Worm (Caenorhabditis elegans) whole organism, L2 larva: ENCODE data around the gene srh-140.
"Not testable (repeated sequence)": the region's sequence is repeated elsewhere in the genome, so short reads cannot be mapped to it uniquely, and the experiment has no call there.

Experiments
- C34F6.9 ChIP-seq: fragments of 150-350 bp; optimal IDR thresholded peaks from 2 replicates; lab custom pipeline; 2014; ENCODE audit warnings: missing biosample characterization, missing genetic modification characterization
- F13H6.1 ChIP-seq: sonication (generic microtip); optimal IDR thresholded peaks from 2 replicates; lab custom pipeline; 2016; ENCODE audit warnings: missing genetic modification characterization, missing compliant biosample characterization
- R02D3.7 ChIP-seq: fragments of 150-350 bp; optimal IDR thresholded peaks from 2 replicates; lab custom pipeline; 2014; ENCODE audit warnings: missing biosample characterization, missing genetic modification characterization
- ZK546.5 ChIP-seq: sonication (generic microtip); optimal IDR thresholded peaks from 2 replicates; lab custom pipeline; 2017; ENCODE audit warnings: missing biosample characterization, missing genetic modification characterization
- ama-1 ChIP-seq: fragments of 150-350 bp; optimal IDR thresholded peaks from 2 replicates; lab custom pipeline; 2018; ENCODE audit warnings: inconsistent platforms
- ceh-16 ChIP-seq: fragments of 150-350 bp; optimal IDR thresholded peaks from 2 replicates; lab custom pipeline; 2014; ENCODE audit warnings: missing biosample characterization, missing genetic modification characterization
- dmd-4 ChIP-seq: sonication (generic microtip); optimal IDR thresholded peaks from 2 replicates; lab custom pipeline; 2017; ENCODE audit warnings: missing biosample characterization, missing genetic modification characterization
- elt-1 ChIP-seq: fragments of 150-350 bp; optimal IDR thresholded peaks from 2 replicates; lab custom pipeline; 2014; ENCODE audit warnings: missing biosample characterization, missing genetic modification characterization
- fos-1 ChIP-seq: fragments of 150-350 bp; optimal IDR thresholded peaks from 2 replicates; lab custom pipeline; 2014; ENCODE audit warnings: missing biosample characterization, missing genetic modification characterization
- lin-11 ChIP-seq: fragments of 150-350 bp; sonication (generic microtip); optimal IDR thresholded peaks from 2 replicates; lab custom pipeline; 2014; ENCODE audit warnings: missing biosample characterization, missing genetic modification characterization, inconsistent platforms, mixed read lengths
- lin-39 ChIP-seq: fragments of 150-350 bp; optimal IDR thresholded peaks from 2 replicates; lab custom pipeline; 2014; ENCODE audit warnings: missing biosample characterization, missing genetic modification reagents, missing genetic modification characterization
- lsy-2 ChIP-seq, 2 experiments: fragments of 150-350 bp in 1 of 2; sonication (generic microtip) in 1 of 2; optimal IDR thresholded peaks; 2 replicates each; lab custom pipeline; 2014 to 2017; ENCODE audit warnings: missing biosample characterization in 2 of 2, missing genetic modification characterization in 2 of 2
- mab-5 ChIP-seq: fragments of 150-350 bp; optimal IDR thresholded peaks from 2 replicates; lab custom pipeline; 2014; ENCODE audit warnings: missing biosample characterization, missing genetic modification characterization
- mbf-1 ChIP-seq: sonication (generic microtip); optimal IDR thresholded peaks from 2 replicates; lab custom pipeline; 2017; ENCODE audit warnings: missing biosample characterization, missing genetic modification characterization
- mdl-1 ChIP-seq, 2 experiments: fragments of 150-350 bp in 1 of 2; sonication (generic microtip) in 1 of 2; optimal IDR thresholded peaks; 2 replicates each; lab custom pipeline; 2017; ENCODE audit warnings: missing biosample characterization in 2 of 2, missing genetic modification characterization in 2 of 2
- nhr-10 ChIP-seq: sonication (generic microtip); optimal IDR thresholded peaks from 2 replicates; lab custom pipeline; 2017; ENCODE audit warnings: missing biosample characterization, missing genetic modification characterization
- nhr-11 ChIP-seq: fragments of 150-350 bp; optimal IDR thresholded peaks from 2 replicates; lab custom pipeline; 2014; ENCODE audit warnings: missing biosample characterization, missing genetic modification characterization
- nhr-129 ChIP-seq: fragments of 150-350 bp; optimal IDR thresholded peaks from 2 replicates; lab custom pipeline; 2014; ENCODE audit warnings: missing biosample characterization, missing genetic modification characterization
- nhr-21 ChIP-seq: fragments of 150-350 bp; optimal IDR thresholded peaks from 2 replicates; lab custom pipeline; 2014; ENCODE audit warnings: missing biosample characterization, missing genetic modification characterization
- nhr-25 ChIP-seq: fragments of 150-350 bp; sonication (generic microtip); optimal IDR thresholded peaks from 3 replicates; lab custom pipeline; 2014; ENCODE audit warnings: missing biosample characterization, missing genetic modification characterization
- nhr-6 ChIP-seq: fragments of 150-350 bp; optimal IDR thresholded peaks from 2 replicates; lab custom pipeline; 2014; ENCODE audit warnings: missing biosample characterization, missing genetic modification characterization
- nhr-77 ChIP-seq: fragments of 150-350 bp; optimal IDR thresholded peaks from 2 replicates; lab custom pipeline; 2014; ENCODE audit warnings: missing biosample characterization, missing genetic modification characterization
- peb-1 ChIP-seq: fragments of 150-350 bp; optimal IDR thresholded peaks from 2 replicates; lab custom pipeline; 2014; ENCODE audit warnings: missing biosample characterization, missing genetic modification characterization
- sem-4 ChIP-seq: fragments of 150-350 bp; optimal IDR thresholded peaks from 2 replicates; lab custom pipeline; 2014; ENCODE audit warnings: missing biosample characterization, missing genetic modification reagents, missing genetic modification characterization
- ztf-1 ChIP-seq: fragments of 200-800 bp; sonication (Bioruptor generic); conservative IDR thresholded peaks from 2 replicates; pipeline ENCODE4 v1.3.6; 2022; ENCODE audit warnings: missing genetic modification characterization, missing compliant biosample characterization
- ztf-11 ChIP-seq: sonication (generic microtip); optimal IDR thresholded peaks from 2 replicates; lab custom pipeline; 2017; ENCODE audit warnings: missing biosample characterization, missing genetic modification characterization
- ztf-4 ChIP-seq: fragments of 150-350 bp; optimal IDR thresholded peaks from 2 replicates; lab custom pipeline; 2014; ENCODE audit warnings: missing biosample characterization, missing genetic modification characterization

srh-140 gene

DNA sequence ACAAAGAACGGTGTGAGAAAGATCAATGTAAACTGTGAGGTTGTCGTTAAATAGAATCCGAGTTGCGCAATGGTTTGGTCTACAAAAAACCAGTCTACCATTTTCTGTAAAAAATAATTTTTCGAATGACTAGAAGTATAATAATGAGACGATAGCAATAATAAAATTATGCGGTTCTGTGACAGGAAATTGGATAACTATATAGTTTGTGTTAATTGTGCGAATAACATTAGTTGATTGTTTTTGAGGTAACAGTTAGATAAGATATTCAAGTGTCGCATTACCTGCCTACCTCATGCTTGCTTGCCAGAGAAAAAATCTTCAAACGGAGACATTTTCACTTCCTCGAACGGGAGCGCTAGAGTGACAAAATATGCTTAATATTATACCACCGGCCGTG, 19.9 kb downstream of the srh-140 start, which contains the start of gene str-18:
Gene str-18 (minus strand): TSS at position 101 of the 400 bp plus-strand sequence.
- TF ChIP-seq ZK546.5 (tag; lab: Kevin White, UChicago) = no peak
- no peak for TF ChIP-seq nhr-21 (tag; lab: Kevin White, UChicago)
- no peak for TF ChIP-seq mbf-1 (tag; lab: Kevin White, UChicago)
- no peak for TF ChIP-seq nhr-10 (tag; lab: Kevin White, UChicago)
- TF ChIP-seq F13H6.1 (tag; lab: Kevin White, UChicago) = no peak
- TF ChIP-seq nhr-6 (tag; lab: Kevin White, UChicago) = no peak
- TF ChIP-seq mdl-1 (tag; optimal IDR thresholded peaks at IDR 0.05; lab: Kevin White, UChicago) = no peak
- TF ChIP-seq, all 48 proteins: peak for 0

DNA sequence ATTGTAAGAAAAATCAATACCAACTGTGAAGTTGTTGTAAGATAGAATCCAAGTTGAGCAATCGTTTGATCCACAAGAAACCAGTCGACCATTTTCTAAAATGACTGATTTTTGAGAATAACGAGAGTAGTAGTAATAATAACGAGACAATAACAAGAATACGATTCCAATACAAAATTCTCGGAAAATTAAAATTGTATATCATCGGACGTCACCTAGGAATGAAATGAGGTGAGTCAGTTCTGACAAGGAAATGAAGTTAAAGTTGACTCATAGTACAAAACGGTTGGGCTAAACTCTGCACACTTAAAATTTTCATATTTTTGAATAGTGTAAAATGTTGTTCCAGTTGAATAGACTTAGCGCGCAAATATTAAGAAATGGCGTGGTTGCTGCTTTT, 22.4 kb downstream of the srh-140 start, which contains the start of gene str-19:
Gene str-19 (minus strand): TSS at position 101 of the 400 bp plus-strand sequence.
- TF ChIP-seq R02D3.7; lin-39 (tag; lab: Kevin White, UChicago); nhr-129 (tag; lab: Kevin White, UChicago): not testable (repeated sequence)

- TF ChIP-seq lsy-2 (tag; optimal IDR thresholded peaks at IDR 0.05; lab: Kevin White, UChicago); ceh-16 (tag; lab: Kevin White, UChicago); ama-1 (lab: Kevin White, UChicago): not testable (repeated sequence)
Measured at ce11 chrV:15748343-15748742, 26.4 kb downstream of the srh-140 start, which contains the start of gene T23D5.8. Gene T23D5.8, minus strand, starts transcription at chrV:15748443.

- TF ChIP-seq nhr-10 (tag; lab: Kevin White, UChicago) = no peak
- TF ChIP-seq lsy-2 (tag; optimal IDR thresholded peaks at IDR 0.05; lab: Kevin White, UChicago) = no peak
- TF ChIP-seq peb-1 (tag; lab: Kevin White, UChicago) = no peak
- no peak for TF ChIP-seq ama-1 (lab: Kevin White, UChicago)
- no peak for TF ChIP-seq elt-1 (tag; lab: Kevin White, UChicago)
- TF ChIP-seq nhr-77 (tag; lab: Kevin White, UChicago) = no peak
- TF ChIP-seq nhr-25 (tag; lab: Kevin White, UChicago) = no peak
- no peak for TF ChIP-seq ztf-11 (tag; lab: Kevin White, UChicago)
- TF ChIP-seq nhr-6 (tag; lab: Kevin White, UChicago) = no peak
- no peak for TF ChIP-seq nhr-21 (tag; lab: Kevin White, UChicago)
- no peak for TF ChIP-seq nhr-11 (tag; lab: Kevin White, UChicago)
- TF ChIP-seq lin-39 (tag; lab: Kevin White, UChicago) = no peak
- TF ChIP-seq ztf-4 (tag; lab: Kevin White, UChicago) = no peak
- TF ChIP-seq ztf-1 = no peak
- no peak for TF ChIP-seq ceh-16 (tag; lab: Kevin White, UChicago)
- TF ChIP-seq mab-5 = no peak
- TF ChIP-seq, all 48 proteins: peak for 0
Measured at ce11 chrV:15750130-15750529, 28.1 kb downstream of the srh-140 start, which contains the start of gene str-6. Gene str-6, minus strand, starts transcription at chrV:15750230.

- no peak for TF ChIP-seq sem-4 (tag; lab: Kevin White, UChicago)
- no peak for TF ChIP-seq C34F6.9 (tag; lab: Kevin White, UChicago)
Measured at ce11 chrV:15752049-15752448, 30.1 kb downstream of the srh-140 start, which contains the start of gene str-43. Gene str-43, minus strand, starts transcription at chrV:15752149.

DNA sequence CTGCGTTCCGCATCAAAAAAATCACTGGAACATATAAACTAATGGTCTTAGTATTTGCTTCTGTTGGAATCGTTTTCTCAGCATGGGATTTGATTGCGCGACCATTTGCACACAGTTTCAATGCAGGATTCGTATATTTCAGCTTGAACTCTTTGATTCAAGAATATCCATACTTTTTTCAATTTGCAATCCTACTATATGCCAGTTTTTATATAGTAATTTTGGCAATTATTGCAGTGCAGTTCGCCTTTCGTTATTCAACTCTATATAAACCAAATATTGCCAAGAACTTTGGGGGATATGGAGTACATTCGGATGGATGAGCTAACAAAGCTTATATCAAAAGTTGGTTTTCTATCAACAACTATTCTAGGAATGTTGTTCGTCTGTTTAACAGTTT, 31.0 kb downstream of the srh-140 start, which contains the start of gene str-5:
Gene str-5 (plus strand): TSS at position 301 of the 400 bp plus-strand sequence.
- TF ChIP-seq nhr-11, F13H6.1, fos-1 (tag; lab: Kevin White, UChicago): not testable (repeated sequence)

DNA sequence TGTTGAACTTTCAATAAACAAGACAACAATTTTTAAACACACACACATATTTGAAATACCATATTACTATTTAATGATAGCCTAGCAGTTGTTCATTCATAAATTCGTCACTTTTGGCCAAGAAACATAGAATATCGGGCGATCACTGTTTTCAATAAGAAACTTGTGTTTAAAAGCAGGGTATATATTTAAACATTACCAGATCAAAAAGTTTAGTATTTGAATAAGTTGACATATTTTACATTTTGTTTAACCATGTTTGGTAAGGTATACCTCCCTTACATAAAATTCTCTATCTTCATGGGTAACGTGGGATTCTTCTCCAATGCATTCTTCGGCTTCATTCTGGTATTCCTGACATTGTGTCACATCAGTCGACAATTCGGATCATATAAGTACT, 32.7 kb downstream of the srh-140 start, which contains the start of gene str-8:
Gene str-8 (plus strand): TSS at position 301 of the 400 bp plus-strand sequence.
- not testable (repeated sequence) for TF ChIP-seq nhr-6, lin-11, dmd-4 (tag; lab: Kevin White, UChicago)
